Worm (Caenorhabditis elegans) whole organism, L2 larva: ENCODE measurements around the gene nhr-26.
A peak's percentile ranks its signal among the peaks of the same experiment; 100 is the strongest.

ENCODE experiments used
- C34F6.9 ChIP-seq: fragments of 150-350 bp; optimal IDR thresholded peaks from 2 replicates; lab custom pipeline; 2014; ENCODE audit warnings: missing biosample characterization, missing genetic modification characterization
- F13H6.1 ChIP-seq: sonication (generic microtip); optimal IDR thresholded peaks from 2 replicates; lab custom pipeline; 2016; ENCODE audit warnings: missing genetic modification characterization, missing compliant biosample characterization
- R02D3.7 ChIP-seq: fragments of 150-350 bp; optimal IDR thresholded peaks from 2 replicates; lab custom pipeline; 2014; ENCODE audit warnings: missing biosample characterization, missing genetic modification characterization
- Y55F3AM.14 ChIP-seq: fragments of 200-800 bp; sonication (Bioruptor generic); optimal IDR thresholded peaks from 2 replicates; lab custom pipeline; 2018; ENCODE audit warnings: mild to moderate bottlenecking, missing genetic modification characterization, missing compliant biosample characterization
- ZK546.5 ChIP-seq: sonication (generic microtip); optimal IDR thresholded peaks from 2 replicates; lab custom pipeline; 2017; ENCODE audit warnings: missing biosample characterization, missing genetic modification characterization
- alr-1 ChIP-seq: fragments of 150-350 bp; optimal IDR thresholded peaks from 2 replicates; lab custom pipeline; 2014; ENCODE audit warnings: missing biosample characterization, missing genetic modification characterization
- aly-2 ChIP-seq: fragments of 150-350 bp; optimal IDR thresholded peaks from 2 replicates; lab custom pipeline; 2014; ENCODE audit warnings: missing biosample characterization, missing genetic modification characterization
- ama-1 ChIP-seq: fragments of 150-350 bp; optimal IDR thresholded peaks from 2 replicates; lab custom pipeline; 2018; ENCODE audit warnings: inconsistent platforms
- blmp-1 ChIP-seq: sonication (generic microtip); optimal IDR thresholded peaks from 2 replicates; lab custom pipeline; 2017; ENCODE audit warnings: missing genetic modification characterization, mild to moderate bottlenecking, missing compliant biosample characterization, antibody characterized with exemption, moderate library complexity; ENCODE audit not compliant: insufficient read depth
- ceh-16 ChIP-seq: fragments of 150-350 bp; optimal IDR thresholded peaks from 2 replicates; lab custom pipeline; 2014; ENCODE audit warnings: missing biosample characterization, missing genetic modification characterization
- ceh-82 ChIP-seq: fragments of 150-350 bp; optimal IDR thresholded peaks from 2 replicates; lab custom pipeline; 2014; ENCODE audit warnings: missing biosample characterization, missing genetic modification characterization
- crh-2 ChIP-seq: sonication (generic microtip); optimal IDR thresholded peaks from 2 replicates; lab custom pipeline; 2017; ENCODE audit warnings: missing biosample characterization, missing genetic modification characterization
- dmd-4 ChIP-seq: sonication (generic microtip); optimal IDR thresholded peaks from 2 replicates; lab custom pipeline; 2017; ENCODE audit warnings: missing biosample characterization, missing genetic modification characterization
- egl-27 ChIP-seq: sonication (generic microtip); optimal IDR thresholded peaks from 3 replicates; lab custom pipeline; 2017; ENCODE audit warnings: missing biosample characterization, missing genetic modification reagents, missing genetic modification characterization
- elt-1 ChIP-seq: fragments of 150-350 bp; optimal IDR thresholded peaks from 2 replicates; lab custom pipeline; 2014; ENCODE audit warnings: missing biosample characterization, missing genetic modification characterization
- elt-3 ChIP-seq: sonication (generic microtip); optimal IDR thresholded peaks from 2 replicates; lab custom pipeline; 2017; ENCODE audit warnings: missing biosample characterization, missing genetic modification characterization
- fos-1 ChIP-seq: fragments of 150-350 bp; optimal IDR thresholded peaks from 2 replicates; lab custom pipeline; 2014; ENCODE audit warnings: missing biosample characterization, missing genetic modification characterization
- gmeb-1 ChIP-seq: fragments of 150-350 bp; optimal IDR thresholded peaks from 2 replicates; lab custom pipeline; 2014; ENCODE audit warnings: missing biosample characterization, missing genetic modification characterization
- lin-11 ChIP-seq: fragments of 150-350 bp; sonication (generic microtip); optimal IDR thresholded peaks from 2 replicates; lab custom pipeline; 2014; ENCODE audit warnings: missing biosample characterization, missing genetic modification characterization, inconsistent platforms, mixed read lengths
- lin-13 ChIP-seq: fragments of 150-350 bp; optimal IDR thresholded peaks from 2 replicates; lab custom pipeline; 2014; ENCODE audit warnings: missing biosample characterization, missing genetic modification reagents, missing genetic modification characterization
- lin-39 ChIP-seq: fragments of 150-350 bp; optimal IDR thresholded peaks from 2 replicates; lab custom pipeline; 2014; ENCODE audit warnings: missing biosample characterization, missing genetic modification reagents, missing genetic modification characterization
- lsy-2 ChIP-seq, 2 experiments: fragments of 150-350 bp in 1 of 2; sonication (generic microtip) in 1 of 2; optimal IDR thresholded peaks; 2 replicates each; lab custom pipeline; 2014 to 2017; ENCODE audit warnings: missing biosample characterization in 2 of 2, missing genetic modification characterization in 2 of 2
- mbf-1 ChIP-seq: sonication (generic microtip); optimal IDR thresholded peaks from 2 replicates; lab custom pipeline; 2017; ENCODE audit warnings: missing biosample characterization, missing genetic modification characterization
- mdl-1 ChIP-seq, 2 experiments: fragments of 150-350 bp in 1 of 2; sonication (generic microtip) in 1 of 2; optimal IDR thresholded peaks; 2 replicates each; lab custom pipeline; 2017; ENCODE audit warnings: missing biosample characterization in 2 of 2, missing genetic modification characterization in 2 of 2
- nhr-10 ChIP-seq: sonication (generic microtip); optimal IDR thresholded peaks from 2 replicates; lab custom pipeline; 2017; ENCODE audit warnings: missing biosample characterization, missing genetic modification characterization
- nhr-11 ChIP-seq: fragments of 150-350 bp; optimal IDR thresholded peaks from 2 replicates; lab custom pipeline; 2014; ENCODE audit warnings: missing biosample characterization, missing genetic modification characterization
- nhr-12 ChIP-seq: fragments of 150-350 bp; optimal IDR thresholded peaks from 2 replicates; lab custom pipeline; 2014; ENCODE audit warnings: missing biosample characterization, missing genetic modification characterization
- nhr-129 ChIP-seq: fragments of 150-350 bp; optimal IDR thresholded peaks from 2 replicates; lab custom pipeline; 2014; ENCODE audit warnings: missing biosample characterization, missing genetic modification characterization
- nhr-21 ChIP-seq: fragments of 150-350 bp; optimal IDR thresholded peaks from 2 replicates; lab custom pipeline; 2014; ENCODE audit warnings: missing biosample characterization, missing genetic modification characterization
- nhr-237 ChIP-seq: fragments of 150-350 bp; optimal IDR thresholded peaks from 2 replicates; lab custom pipeline; 2014; ENCODE audit warnings: missing biosample characterization, missing genetic modification characterization
- nhr-25 ChIP-seq: fragments of 150-350 bp; sonication (generic microtip); optimal IDR thresholded peaks from 3 replicates; lab custom pipeline; 2014; ENCODE audit warnings: missing biosample characterization, missing genetic modification characterization
- nhr-6 ChIP-seq: fragments of 150-350 bp; optimal IDR thresholded peaks from 2 replicates; lab custom pipeline; 2014; ENCODE audit warnings: missing biosample characterization, missing genetic modification characterization
- nhr-77 ChIP-seq: fragments of 150-350 bp; optimal IDR thresholded peaks from 2 replicates; lab custom pipeline; 2014; ENCODE audit warnings: missing biosample characterization, missing genetic modification characterization
- peb-1 ChIP-seq: fragments of 150-350 bp; optimal IDR thresholded peaks from 2 replicates; lab custom pipeline; 2014; ENCODE audit warnings: missing biosample characterization, missing genetic modification characterization
- sem-4 ChIP-seq: fragments of 150-350 bp; optimal IDR thresholded peaks from 2 replicates; lab custom pipeline; 2014; ENCODE audit warnings: missing biosample characterization, missing genetic modification reagents, missing genetic modification characterization
- skn-1 ChIP-seq: sonication (generic microtip); optimal IDR thresholded peaks from 2 replicates; lab custom pipeline; 2017; ENCODE audit warnings: missing biosample characterization, missing genetic modification characterization
- sma-3 ChIP-seq: sonication (generic microtip); optimal IDR thresholded peaks from 2 replicates; lab custom pipeline; 2016; ENCODE audit warnings: missing genetic modification reagents, missing genetic modification characterization, missing compliant biosample characterization
- sma-9 ChIP-seq, 2 experiments: fragments of 150-350 bp in 1 of 2; sonication (generic microtip) in 1 of 2; optimal IDR thresholded peaks; 2 replicates each; lab custom pipeline; 2014 to 2016; ENCODE audit warnings: missing genetic modification characterization in 2 of 2, mild to moderate bottlenecking in 1 of 2, missing biosample characterization in 1 of 2, missing compliant biosample characterization in 1 of 2, missing genetic modification reagents in 1 of 2, moderate library complexity in 1 of 2
- snpc-4 ChIP-seq: fragments of 150-350 bp; optimal IDR thresholded peaks from 2 replicates; lab custom pipeline; 2014; ENCODE audit warnings: missing biosample characterization, missing genetic modification characterization
- unc-39 ChIP-seq: fragments of 150-350 bp; optimal IDR thresholded peaks from 2 replicates; lab custom pipeline; 2014; ENCODE audit warnings: missing biosample characterization, missing genetic modification characterization
- unc-55 ChIP-seq: fragments of 150-350 bp; sonication (generic microtip); optimal IDR thresholded peaks from 3 replicates; lab custom pipeline; 2014; ENCODE audit warnings: missing biosample characterization, missing genetic modification reagents, missing genetic modification characterization
- unc-62 ChIP-seq: fragments of 150-350 bp; optimal IDR thresholded peaks from 2 replicates; lab custom pipeline; 2014; ENCODE audit warnings: missing biosample characterization, missing genetic modification reagents, missing genetic modification characterization
- zag-1 ChIP-seq: fragments of 150-350 bp; optimal IDR thresholded peaks from 2 replicates; lab custom pipeline; 2014; ENCODE audit warnings: missing biosample characterization, missing genetic modification characterization
- ztf-1 ChIP-seq: fragments of 200-800 bp; sonication (Bioruptor generic); conservative IDR thresholded peaks from 2 replicates; pipeline ENCODE4 v1.3.6; 2022; ENCODE audit warnings: missing genetic modification characterization, missing compliant biosample characterization
- ztf-11 ChIP-seq: sonication (generic microtip); optimal IDR thresholded peaks from 2 replicates; lab custom pipeline; 2017; ENCODE audit warnings: missing biosample characterization, missing genetic modification characterization
- ztf-4 ChIP-seq: fragments of 150-350 bp; optimal IDR thresholded peaks from 2 replicates; lab custom pipeline; 2014; ENCODE audit warnings: missing biosample characterization, missing genetic modification characterization

nhr-26 gene

DNA sequence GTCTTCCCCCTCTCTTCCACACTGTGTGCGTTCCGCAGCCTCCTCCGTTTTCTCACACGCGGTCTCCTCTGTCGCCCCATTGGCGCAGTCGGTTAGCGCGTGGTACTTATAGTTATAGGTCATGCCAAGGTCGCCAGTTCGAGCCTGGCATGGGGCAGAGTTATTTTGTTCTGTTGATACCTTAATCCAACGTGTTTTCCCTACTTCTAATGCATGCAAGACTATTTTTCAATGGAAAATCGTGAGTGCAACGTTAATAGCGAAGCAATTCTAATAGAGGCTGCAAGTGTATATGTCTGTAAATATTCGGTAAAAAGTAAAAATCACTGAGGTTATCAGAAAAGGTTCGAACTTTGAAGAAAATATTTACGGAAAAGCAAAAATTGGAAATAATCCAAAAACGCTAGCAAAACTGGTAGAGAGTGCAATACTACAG lies 39.2 kb downstream of the nhr-26 start (continued):
- no peak for TF ChIP-seq unc-62 (GFP tag; lab: Kevin White, UChicago)
- TF ChIP-seq mdl-1 (tag; optimal IDR thresholded peaks at IDR 0.05; lab: Kevin White, UChicago), result peak in 1 of 2 experiments; percentile 35
- no peak for TF ChIP-seq dmd-4 (tag; lab: Kevin White, UChicago)
- no peak for TF ChIP-seq ztf-4 (tag; lab: Kevin White, UChicago)
- no peak for TF ChIP-seq alr-1 (tag; lab: Kevin White, UChicago)
- no peak for TF ChIP-seq lin-39 (tag; lab: Kevin White, UChicago)
- TF ChIP-seq nhr-6 (tag; lab: Kevin White, UChicago), result no peak
- peak; percentile 41 for TF ChIP-seq crh-2 (tag; lab: Kevin White, UChicago)
- TF ChIP-seq unc-39, result no peak
- TF ChIP-seq ceh-16, result no peak
- TF ChIP-seq lin-13, result no peak
- TF ChIP-seq nhr-237, result no peak

DNA sequence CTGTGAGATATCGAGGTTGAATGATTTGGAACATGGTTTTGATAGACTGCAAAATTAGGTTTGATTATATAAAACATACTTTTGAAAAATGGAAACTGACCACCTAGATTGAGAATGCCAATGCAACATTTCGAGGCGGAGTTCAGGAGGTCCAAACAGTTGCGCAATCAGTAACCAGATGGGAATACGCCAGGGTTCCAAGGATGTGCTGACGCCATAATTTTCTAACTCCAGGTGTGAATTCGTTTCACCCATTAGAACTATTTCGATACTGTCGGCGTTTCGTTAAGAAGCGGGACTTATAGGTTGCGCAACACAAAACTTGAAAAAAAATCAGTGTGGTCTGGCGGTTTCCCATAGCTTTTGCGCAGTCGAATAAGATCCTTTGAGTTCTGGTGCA lies 40.5 kb downstream of the nhr-26 start, which contains the start of gene C02B4.3:
C02B4.3 (minus strand) TSS at position 34 of the 400 bp plus-strand sequence.
- TF ChIP-seq ztf-1 (GFP tag; lab: Robert Waterston, UW) (no peak), alr-1 (tag; lab: Kevin White, UChicago) (no peak), peb-1 (tag; lab: Kevin White, UChicago) (no peak), ceh-16 (no peak), C34F6.9 (tag; lab: Kevin White, UChicago) (no peak), zag-1 (no peak), nhr-129 (tag; lab: Kevin White, UChicago) (no peak), nhr-21 (no peak)
- TF ChIP-seq, all 48 proteins: peak for 0

DNA sequence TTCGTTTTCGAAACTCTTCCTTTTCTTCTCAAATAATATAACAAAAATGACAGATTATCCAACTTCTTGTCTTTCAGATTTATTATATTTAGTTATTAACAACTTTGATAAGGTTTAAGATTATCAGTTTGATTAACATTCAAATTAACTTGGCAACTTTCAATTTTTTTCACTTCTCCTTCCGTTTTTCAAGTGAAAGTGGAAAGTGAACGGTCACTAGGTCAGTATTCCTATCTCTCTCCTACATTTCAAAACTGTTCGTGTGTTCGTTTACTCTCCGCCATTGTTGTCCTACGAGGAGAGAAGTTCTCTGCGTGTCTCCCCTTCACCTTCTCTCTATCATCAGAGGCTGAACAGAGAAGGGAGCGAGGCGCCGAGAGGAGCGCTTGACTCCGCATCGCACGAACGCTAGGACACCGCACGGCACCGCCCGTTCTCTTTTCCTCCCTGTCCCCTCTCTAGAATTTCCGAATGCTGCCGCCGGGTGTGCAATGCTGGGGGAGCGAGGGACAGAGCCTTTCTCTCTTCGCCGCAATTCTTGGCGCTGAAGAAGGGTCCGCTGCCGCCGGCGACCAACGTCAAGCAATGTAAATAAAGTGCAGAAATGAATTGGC lies 43.7 kb downstream of the nhr-26 start:
- TF ChIP-seq aly-2 (no peak), fos-1 (tag; lab: Kevin White, UChicago) (peak; percentile 37), snpc-4 (no peak), unc-62 (GFP tag; lab: Kevin White, UChicago) (no peak), nhr-10 (tag; lab: Kevin White, UChicago) (no peak), F13H6.1 (tag; lab: Kevin White, UChicago) (peak; percentile 65), nhr-21 (peak; percentile 8), nhr-237 (no peak), sem-4 (tag; lab: Kevin White, UChicago) (peak; percentile 2), nhr-6 (tag; lab: Kevin White, UChicago) (no peak), lin-13 (no peak), nhr-129 (tag; lab: Kevin White, UChicago) (no peak), R02D3.7 (tag; lab: Kevin White, UChicago) (no peak), lin-11 (no peak), skn-1 (tag; lab: Kevin White, UChicago) (no peak), crh-2 (tag; lab: Kevin White, UChicago) (no peak), ZK546.5 (tag; lab: Kevin White, UChicago) (no peak), Y55F3AM.14 (GFP tag; lab: Kevin White, UChicago) (peak; percentile 36), nhr-77 (tag; lab: Kevin White, UChicago) (no peak), ztf-1 (GFP tag; lab: Robert Waterston, UW) (no peak), lin-39 (tag; lab: Kevin White, UChicago) (no peak), nhr-12 (no peak), ama-1 (no peak), ceh-82 (tag; lab: Kevin White, UChicago) (no peak), alr-1 (tag; lab: Kevin White, UChicago) (no peak), ztf-11 (tag; lab: Kevin White, UChicago) (no peak), ceh-16 (no peak), unc-55 (GFP tag; lab: Kevin White, UChicago) (peak; percentile 29), mbf-1 (tag; lab: Kevin White, UChicago) (no peak), zag-1 (peak; percentile 41), sma-9 (GFP tag; optimal IDR thresholded peaks at IDR 0.05; lab: Kevin White, UChicago) (no peak), sma-9 (tag; optimal IDR thresholded peaks at IDR 0.05; lab: Kevin White, UChicago) (no peak), nhr-11 (tag; lab: Kevin White, UChicago) (no peak), ztf-4 (tag; lab: Kevin White, UChicago) (no peak), elt-3 (no peak), unc-39 (no peak), elt-1 (tag; lab: Kevin White, UChicago) (no peak), lsy-2 (tag; optimal IDR thresholded peaks at IDR 0.05; lab: Kevin White, UChicago) (peak in 1 of 2 experiments; percentile 28), C34F6.9 (tag; lab: Kevin White, UChicago) (no peak), gmeb-1 (tag; lab: Kevin White, UChicago) (no peak), sma-3 (GFP tag; lab: Kevin White, UChicago) (no peak), egl-27 (tag; lab: Kevin White, UChicago) (peak; percentile 45), nhr-25 (tag; lab: Kevin White, UChicago) (no peak), mdl-1 (tag; optimal IDR thresholded peaks at IDR 0.05; lab: Kevin White, UChicago) (peak; percentile 35 to 41), dmd-4 (tag; lab: Kevin White, UChicago) (no peak), blmp-1 (peak; percentile 89), peb-1 (tag; lab: Kevin White, UChicago) (peak; percentile 22)
